Worm (Caenorhabditis elegans) whole organism, L1 larva: ENCODE measurements around the gene dod-19.

Source experiments
- aly-2 ChIP-seq: fragments of 150-350 bp; optimal IDR thresholded peaks from 2 replicates; lab custom pipeline; 2014; ENCODE audit warnings: missing biosample characterization, missing genetic modification characterization
- ceh-8 ChIP-seq: fragments of 200-800 bp; sonication (Bioruptor generic); optimal IDR thresholded peaks from 2 replicates; lab custom pipeline; 2018; ENCODE audit warnings: mild to moderate bottlenecking, missing genetic modification characterization, moderate library complexity, missing compliant biosample characterization
- ceh-88 ChIP-seq: fragments of 200-800 bp; sonication (Bioruptor generic); IDR thresholded peaks from 2 replicates; pipeline ENCODE4 v1.3.6; 2022; ENCODE audit warnings: missing genetic modification characterization, missing compliant biosample characterization
- ceh-90 ChIP-seq: sonication (generic microtip); optimal IDR thresholded peaks from 2 replicates; lab custom pipeline; 2016; ENCODE audit warnings: missing genetic modification characterization, missing compliant biosample characterization
- dsc-1 ChIP-seq: sonication (generic microtip); optimal IDR thresholded peaks from 2 replicates; lab custom pipeline; 2016; ENCODE audit warnings: mild to moderate bottlenecking, missing genetic modification characterization, missing compliant biosample characterization
- efl-1 ChIP-seq, 4 experiments: fragments of 150-350 bp; optimal IDR thresholded peaks in 3 of 4; peaks in 1 of 4; 1 replicate in 1 of 4; 2 replicates in 3 of 4; lab custom pipeline; 2014; ENCODE audit warnings: missing biosample characterization in 2 of 4, missing genetic modification characterization in 2 of 4, missing genetic modification reagents in 2 of 4
- egl-27 ChIP-seq, 2 experiments: fragments of 150-350 bp in 1 of 2; sonication (generic microtip); optimal IDR thresholded peaks; 3 replicates each; lab custom pipeline; 2017 to 2018; ENCODE audit warnings: missing biosample characterization in 2 of 2, missing genetic modification characterization in 2 of 2, missing genetic modification reagents in 2 of 2
- fkh-10 ChIP-seq: sonication (generic microtip); optimal IDR thresholded peaks from 2 replicates; lab custom pipeline; 2017; ENCODE audit warnings: missing biosample characterization, missing genetic modification reagents, missing genetic modification characterization
- fkh-8 ChIP-seq: sonication (generic microtip); optimal IDR thresholded peaks from 2 replicates; lab custom pipeline; 2016; ENCODE audit warnings: mild to moderate bottlenecking, missing genetic modification characterization, missing compliant biosample characterization
- fos-1 ChIP-seq: fragments of 150-350 bp; optimal IDR thresholded peaks from 2 replicates; lab custom pipeline; 2014; ENCODE audit warnings: missing biosample characterization, missing genetic modification characterization
- hlh-4 ChIP-seq: sonication (generic microtip); optimal IDR thresholded peaks from 2 replicates; lab custom pipeline; 2016; ENCODE audit warnings: mild to moderate bottlenecking, missing genetic modification characterization, missing compliant biosample characterization
- irx-1 ChIP-seq: sonication (generic microtip); optimal IDR thresholded peaks from 2 replicates; lab custom pipeline; 2016; ENCODE audit warnings: missing genetic modification characterization, missing compliant biosample characterization
- lin-13 ChIP-seq: fragments of 150-350 bp; optimal IDR thresholded peaks from 2 replicates; lab custom pipeline; 2014; ENCODE audit warnings: missing biosample characterization, missing genetic modification reagents, missing genetic modification characterization
- lin-15B ChIP-seq: fragments of 150-350 bp; sonication (generic microtip); optimal IDR thresholded peaks from 3 replicates; lab custom pipeline; 2014; ENCODE audit warnings: missing biosample characterization, missing genetic modification characterization
- lin-35 ChIP-seq, 2 experiments: fragments of 150-350 bp; optimal IDR thresholded peaks; 2 replicates each; lab custom pipeline; 2014; ENCODE audit warnings: missing biosample characterization in 2 of 2, missing genetic modification characterization in 2 of 2, missing genetic modification reagents in 2 of 2
- lin-39 ChIP-seq: fragments of 150-350 bp; optimal IDR thresholded peaks from 2 replicates; lab custom pipeline; 2014; ENCODE audit warnings: missing biosample characterization, missing genetic modification reagents, missing genetic modification characterization
- lir-3 ChIP-seq: sonication (generic microtip); optimal IDR thresholded peaks from 2 replicates; lab custom pipeline; 2016; ENCODE audit warnings: mild to moderate bottlenecking, missing genetic modification characterization, moderate library complexity, missing compliant biosample characterization; ENCODE audit not compliant: poor library complexity
- mdl-1 ChIP-seq, 2 experiments: fragments of 150-350 bp; optimal IDR thresholded peaks; 2 replicates each; lab custom pipeline; 2014 to 2017; ENCODE audit warnings: missing biosample characterization in 2 of 2, missing genetic modification characterization in 2 of 2, inconsistent platforms in 1 of 2
- nhr-19 ChIP-seq: fragments of 200-800 bp; sonication (Bioruptor generic); conservative IDR thresholded peaks from 2 replicates; pipeline ENCODE4 v1.3.6; 2022; ENCODE audit warnings: missing genetic modification characterization, missing compliant biosample characterization
- nhr-20 ChIP-seq: sonication (generic microtip); optimal IDR thresholded peaks from 2 replicates; lab custom pipeline; 2016; ENCODE audit warnings: mild to moderate bottlenecking, missing genetic modification characterization, missing compliant biosample characterization
- nhr-237 ChIP-seq: fragments of 150-350 bp; optimal IDR thresholded peaks from 2 replicates; lab custom pipeline; 2014; ENCODE audit warnings: missing biosample characterization, missing genetic modification characterization
- nhr-47 ChIP-seq: sonication (generic microtip); optimal IDR thresholded peaks from 2 replicates; lab custom pipeline; 2016; ENCODE audit warnings: mild to moderate bottlenecking, missing genetic modification characterization, moderate library complexity, missing compliant biosample characterization
- nhr-71 ChIP-seq: sonication (generic microtip); optimal IDR thresholded peaks from 2 replicates; lab custom pipeline; 2016; ENCODE audit warnings: mild to moderate bottlenecking, missing genetic modification characterization, moderate library complexity, missing compliant biosample characterization
- nhr-84 ChIP-seq: sonication (generic microtip); optimal IDR thresholded peaks from 2 replicates; lab custom pipeline; 2017; ENCODE audit warnings: missing biosample characterization, missing genetic modification characterization
- nhr-90 ChIP-seq: sonication (generic microtip); optimal IDR thresholded peaks from 2 replicates; lab custom pipeline; 2016; ENCODE audit warnings: mild to moderate bottlenecking, missing genetic modification characterization, missing compliant biosample characterization; ENCODE audit not compliant: poor library complexity
- pag-3 ChIP-seq: sonication (generic microtip); optimal IDR thresholded peaks from 2 replicates; lab custom pipeline; 2017; ENCODE audit warnings: missing genetic modification characterization, mild to moderate bottlenecking, missing compliant biosample characterization, antibody characterized with exemption, borderline replicate concordance; ENCODE audit not compliant: insufficient read depth
- pax-3 ChIP-seq: fragments of 200-800 bp; sonication (Bioruptor generic); optimal IDR thresholded peaks from 2 replicates; lab custom pipeline; 2018; ENCODE audit warnings: mild to moderate bottlenecking, missing genetic modification characterization, moderate library complexity, missing compliant biosample characterization
- skn-1 ChIP-seq: fragments of 150-350 bp; optimal IDR thresholded peaks from 2 replicates; lab custom pipeline; 2014; ENCODE audit warnings: missing biosample characterization, missing genetic modification characterization
- snu-23 ChIP-seq: sonication (generic microtip); optimal IDR thresholded peaks from 2 replicates; lab custom pipeline; 2016; ENCODE audit warnings: missing genetic modification characterization, missing compliant biosample characterization
- sox-4 ChIP-seq: sonication (generic microtip); optimal IDR thresholded peaks from 2 replicates; lab custom pipeline; 2016; ENCODE audit warnings: missing genetic modification characterization, missing compliant biosample characterization
- sptf-1 ChIP-seq: fragments of 150-350 bp; optimal IDR thresholded peaks from 2 replicates; lab custom pipeline; 2014; ENCODE audit warnings: missing biosample characterization, missing genetic modification characterization
- unc-130 ChIP-seq: fragments of 150-350 bp; optimal IDR thresholded peaks from 2 replicates; lab custom pipeline; 2017; ENCODE audit warnings: missing biosample characterization, missing genetic modification characterization, inconsistent platforms
- unc-98 ChIP-seq: fragments of 200-800 bp; sonication (Bioruptor generic); IDR thresholded peaks from 2 replicates; pipeline ENCODE4 v1.3.6; 2022; ENCODE audit warnings: missing genetic modification characterization, missing compliant biosample characterization
- xbp-1 ChIP-seq: sonication (generic microtip); optimal IDR thresholded peaks from 2 replicates; lab custom pipeline; 2016; ENCODE audit warnings: missing genetic modification characterization, missing compliant biosample characterization
- zip-4 ChIP-seq: fragments of 200-800 bp; sonication (Bioruptor generic); optimal IDR thresholded peaks from 2 replicates; lab custom pipeline; 2018; ENCODE audit warnings: mild to moderate bottlenecking, missing genetic modification characterization, moderate library complexity, missing compliant biosample characterization
- ztf-4 ChIP-seq: fragments of 150-350 bp; optimal IDR thresholded peaks from 2 replicates; lab custom pipeline; 2014; ENCODE audit warnings: missing biosample characterization, missing genetic modification characterization

Gene dod-19

DNA sequence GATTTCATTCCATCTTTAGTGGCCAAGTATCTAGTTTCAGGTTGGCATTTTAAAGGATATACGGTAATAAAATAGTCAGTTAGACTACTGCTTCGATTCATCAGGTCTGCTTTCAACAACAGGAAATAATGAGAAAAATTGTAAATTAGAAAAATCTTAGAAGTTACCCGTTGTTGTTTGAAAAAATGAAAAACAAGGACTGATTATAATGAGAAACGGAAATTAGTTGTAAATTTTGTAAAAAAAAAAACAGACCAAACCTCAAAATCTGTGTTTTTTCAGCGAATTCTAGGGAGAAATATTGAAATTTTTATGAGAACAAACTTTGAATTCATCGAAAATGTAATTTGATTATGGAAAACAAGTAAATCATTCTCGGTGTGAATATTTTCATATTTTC, 11.5 kb downstream of the dod-19 start, which contains the start of gene srh-62:
Gene srh-62 (minus strand): TSS at position 101 of the 400 bp plus-strand sequence.
- no peak for TF ChIP-seq nhr-84
- no peak for TF ChIP-seq lin-35 (GFP tag; optimal IDR thresholded peaks at IDR 0.05; lab: Kevin White, UChicago)
- no peak for TF ChIP-seq mdl-1 (tag; optimal IDR thresholded peaks at IDR 0.05; lab: Kevin White, UChicago)
- no peak for TF ChIP-seq sptf-1 (tag; lab: Kevin White, UChicago)
- no peak for TF ChIP-seq sox-4 (tag; lab: Kevin White, UChicago)
- TF ChIP-seq unc-98 (GFP tag; lab: Robert Waterston, UW) = no peak
- no peak for TF ChIP-seq efl-1 (optimal IDR thresholded peaks at IDR 0.05; lab: Kevin White, UChicago)
- TF ChIP-seq efl-1 (GFP tag; optimal IDR thresholded peaks at IDR 0.05 in 1 of 2; lab: Kevin White, UChicago) = no peak
- no peak for TF ChIP-seq unc-130 (tag; lab: Kevin White, UChicago)
- TF ChIP-seq aly-2 (tag; lab: Kevin White, UChicago) = no peak
- no peak for TF ChIP-seq fos-1 (tag; lab: Kevin White, UChicago)
- no peak for TF ChIP-seq irx-1
- no peak for TF ChIP-seq pag-3 (tag; lab: Kevin White, UChicago)
- no peak for TF ChIP-seq ztf-4
- TF ChIP-seq zip-4 (GFP tag; lab: Kevin White, UChicago) = no peak
- TF ChIP-seq egl-27 (tag; optimal IDR thresholded peaks at IDR 0.05; lab: Kevin White, UChicago) = no peak
- no peak for TF ChIP-seq nhr-237
- no peak for TF ChIP-seq nhr-20
- TF ChIP-seq hlh-4 (tag; lab: Kevin White, UChicago) = no peak
- no peak for TF ChIP-seq fkh-10 (GFP tag; lab: Kevin White, UChicago)
- no peak for TF ChIP-seq skn-1 (tag; lab: Kevin White, UChicago)
- TF ChIP-seq, all 84 proteins: peak for 0

DNA sequence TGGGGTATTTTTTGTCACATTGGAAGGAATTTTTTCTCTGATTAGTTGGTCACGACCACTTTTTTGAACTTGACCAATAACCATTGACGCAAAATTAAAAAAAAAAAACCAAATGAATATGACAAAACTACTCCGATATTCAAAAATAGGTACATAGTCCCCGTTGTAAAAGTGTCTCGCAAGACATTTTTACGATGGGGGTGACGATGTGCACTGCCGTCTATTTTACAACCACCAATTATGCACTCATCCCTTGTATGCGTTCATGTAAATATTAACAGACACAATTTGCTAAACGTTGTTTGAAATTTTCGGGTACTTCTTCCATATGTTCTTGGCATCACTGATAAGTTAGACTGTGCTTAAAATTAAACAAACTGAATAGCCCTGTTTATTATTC, 14.8 kb downstream of the dod-19 start, which contains the start of gene scl-27:
Gene scl-27 (plus strand): TSS at position 301 of the 400 bp plus-strand sequence.
- no peak for TF ChIP-seq lin-39 (tag; lab: Kevin White, UChicago)
- TF ChIP-seq nhr-19 = no peak
- TF ChIP-seq ceh-8 (GFP tag; lab: Kevin White, UChicago) = no peak
- TF ChIP-seq lin-15B = no peak
- TF ChIP-seq egl-27 (tag; optimal IDR thresholded peaks at IDR 0.05; lab: Kevin White, UChicago) = no peak
- no peak for TF ChIP-seq lin-13 (GFP tag; lab: Kevin White, UChicago)

DNA sequence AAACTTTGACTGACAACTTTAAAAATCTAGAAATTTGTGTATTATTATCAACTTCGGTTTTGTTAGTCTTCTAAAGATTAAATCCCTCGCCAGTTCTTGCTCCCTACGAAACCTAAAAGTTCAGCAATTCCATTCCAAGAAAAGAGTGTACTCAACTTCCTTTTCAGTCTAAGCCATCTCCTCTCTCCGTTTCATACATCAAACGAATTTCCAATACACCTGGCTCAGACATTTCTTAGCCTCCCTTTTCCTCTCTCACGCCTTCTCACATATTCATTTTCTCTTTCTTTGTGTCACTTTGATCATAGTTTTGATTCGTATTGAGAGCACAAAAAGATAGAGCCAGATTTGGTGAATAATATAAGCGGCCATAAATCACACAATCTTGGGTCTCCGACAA, 18.2 kb downstream of the dod-19 start, which contains the start of gene nhr-253:
Gene nhr-253 (plus strand): TSS at position 285 of the 400 bp plus-strand sequence.
- no peak for TF ChIP-seq lir-3 (tag; lab: Kevin White, UChicago)
- no peak for TF ChIP-seq nhr-19
- TF ChIP-seq nhr-20 = peak; percentile 33
- TF ChIP-seq nhr-47 (tag; lab: Kevin White, UChicago) = peak; percentile 70
- no peak for TF ChIP-seq ceh-88 (GFP tag; lab: Robert Waterston, UW)
- TF ChIP-seq dsc-1 (tag; lab: Kevin White, UChicago) = peak; percentile 36
- peak; percentile 82 for TF ChIP-seq fkh-8 (tag; lab: Kevin White, UChicago)
- no peak for TF ChIP-seq snu-23 (GFP tag; lab: Kevin White, UChicago)

DNA sequence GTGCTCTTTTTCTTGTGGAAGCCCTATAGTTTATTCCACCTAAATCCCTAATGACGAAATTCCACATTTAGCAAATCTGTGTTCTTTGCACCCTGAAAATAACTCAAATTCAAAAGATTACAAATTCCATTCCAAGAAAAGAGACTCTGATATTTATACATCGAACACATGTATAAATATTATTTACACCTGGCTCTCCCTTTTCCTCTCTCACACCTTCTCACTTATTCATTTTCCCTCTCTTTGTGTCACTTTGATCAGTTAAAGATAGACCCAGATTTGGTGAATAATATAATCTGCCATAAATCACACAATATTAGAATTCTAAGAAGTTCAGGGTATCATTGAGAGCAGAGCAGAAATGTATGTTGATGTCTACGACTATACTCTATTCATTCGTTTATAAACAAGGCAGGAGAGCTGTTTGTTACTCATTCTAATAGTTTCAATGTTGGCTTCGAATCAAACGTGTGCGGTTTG, 22.3 kb downstream of the dod-19 start, which contains the start of gene nhr-254:
Gene nhr-254 (plus strand): TSS at position 430 of the 480 bp plus-strand sequence.
- TF ChIP-seq nhr-71 (tag; lab: Kevin White, UChicago) (peak; percentile 47), dsc-1 (tag; lab: Kevin White, UChicago) (peak; percentile 47), pax-3 (tag; lab: Kevin White, UChicago) (peak; percentile 38), aly-2 (tag; lab: Kevin White, UChicago) (no peak), xbp-1 (tag; lab: Kevin White, UChicago) (no peak), hlh-4 (tag; lab: Kevin White, UChicago) (peak; percentile 35), sox-4 (tag; lab: Kevin White, UChicago) (no peak), ceh-90 (tag; lab: Kevin White, UChicago) (no peak), nhr-90 (no peak), nhr-47 (tag; lab: Kevin White, UChicago) (peak; percentile 59), nhr-20 (peak; percentile 50), fkh-8 (tag; lab: Kevin White, UChicago) (peak; percentile 63)
